Fruit fly (Drosophila melanogaster) whole organism, embryonic: ENCODE measurements around the gene CG5758.

ENCODE experiments used
- Adf1 ChIP-seq: fragments of 200-800 bp; sonication (Bioruptor generic); IDR thresholded peaks from 2 replicates; pipeline ENCODE4 v1.3.6; 2022; ENCODE audit warnings: missing biosample characterization, missing genetic modification characterization
- Aef1 ChIP-seq: fragments of 200-800 bp; sonication (Bioruptor generic); IDR thresholded peaks from 3 replicates; pipeline ENCODE4 v1.3.6; 2022; ENCODE audit warnings: missing biosample characterization, missing genetic modification characterization
- B-H2 ChIP-seq: fragments of 200-800 bp; sonication (Bioruptor generic); optimal IDR thresholded peaks from 2 replicates; lab custom pipeline; 2018; ENCODE audit warnings: missing biosample characterization, mild to moderate bottlenecking, missing genetic modification characterization
- Blimp-1 ChIP-seq: fragments of 200-800 bp; sonication (Bioruptor generic); optimal IDR thresholded peaks from 3 replicates; lab custom pipeline; 2018; ENCODE audit warnings: missing biosample characterization, missing genetic modification characterization, mild to moderate bottlenecking, moderate library complexity, missing genetic modification reagents
- BtbVII ChIP-seq: fragments of 200-800 bp; sonication (Bioruptor generic); optimal IDR thresholded peaks from 3 replicates; lab custom pipeline; 2017; ENCODE audit warnings: missing biosample characterization, mild to moderate bottlenecking, missing genetic modification characterization
- CG10147 ChIP-seq: fragments of 200-800 bp; sonication (Bioruptor generic); optimal IDR thresholded peaks from 2 replicates; lab custom pipeline; 2019; ENCODE audit warnings: missing biosample characterization, mild to moderate bottlenecking, missing genetic modification characterization, moderate library complexity
- CG10959 ChIP-seq: fragments of 200-800 bp; sonication (Bioruptor generic); IDR thresholded peaks from 2 replicates; pipeline ENCODE4 v1.3.6; 2022; ENCODE audit warnings: missing biosample characterization, missing genetic modification characterization
- CG11247 ChIP-seq: fragments of 200-800 bp; sonication (Bioruptor generic); IDR thresholded peaks from 2 replicates; pipeline ENCODE4 v1.3.6; 2022; ENCODE audit warnings: missing biosample characterization, missing genetic modification characterization
- CG11560 ChIP-seq: fragments of 200-800 bp; sonication (Bioruptor generic); IDR thresholded peaks from 3 replicates; pipeline ENCODE4 v1.3.6; 2022; ENCODE audit warnings: missing biosample characterization, missing genetic modification characterization
- CG11696 ChIP-seq: fragments of 200-800 bp; sonication (Bioruptor generic); IDR thresholded peaks from 2 replicates; pipeline ENCODE4 v1.3.6; 2022; ENCODE audit warnings: missing biosample characterization, missing genetic modification characterization
- CG13624 ChIP-seq: fragments of 200-800 bp; sonication (Bioruptor generic); optimal IDR thresholded peaks from 2 replicates; lab custom pipeline; 2016; ENCODE audit warnings: missing biosample characterization, missing genetic modification characterization
- CG15011 ChIP-seq: fragments of 200-800 bp; sonication (Bioruptor generic); optimal IDR thresholded peaks from 3 replicates; lab custom pipeline; 2018; ENCODE audit warnings: missing biosample characterization, mild to moderate bottlenecking, missing genetic modification characterization
- CG15479 ChIP-seq: fragments of 200-800 bp; sonication (Bioruptor generic); optimal IDR thresholded peaks from 3 replicates; lab custom pipeline; 2019; ENCODE audit warnings: missing biosample characterization, mild to moderate bottlenecking, missing genetic modification characterization, moderate library complexity
- CG15514 ChIP-seq: fragments of 200-800 bp; sonication (Bioruptor generic); optimal IDR thresholded peaks from 3 replicates; lab custom pipeline; 2017; ENCODE audit warnings: missing biosample characterization, missing genetic modification characterization, mild to moderate bottlenecking, moderate library complexity, missing genetic modification reagents
- CG17912 ChIP-seq: fragments of 200-800 bp; sonication (Bioruptor generic); optimal IDR thresholded peaks from 2 replicates; lab custom pipeline; 2018; ENCODE audit warnings: missing biosample characterization, mild to moderate bottlenecking, missing genetic modification characterization
- CG1792 ChIP-seq: fragments of 200-800 bp; sonication (Bioruptor generic); optimal IDR thresholded peaks from 2 replicates; lab custom pipeline; 2016; ENCODE audit warnings: missing biosample characterization, missing genetic modification characterization
- CG18764 ChIP-seq: fragments of 200-800 bp; sonication (Bioruptor generic); optimal IDR thresholded peaks from 3 replicates; lab custom pipeline; 2016; ENCODE audit warnings: missing biosample characterization, missing genetic modification characterization
- CG2199 ChIP-seq: fragments of 200-800 bp; sonication (Bioruptor generic); IDR thresholded peaks from 3 replicates; pipeline ENCODE4 v1.3.6; 2022; ENCODE audit warnings: missing biosample characterization, missing genetic modification characterization
- CG31388 ChIP-seq: fragments of 200-800 bp; sonication (Bioruptor generic); optimal IDR thresholded peaks from 2 replicates; lab custom pipeline; 2016; ENCODE audit warnings: missing biosample characterization, missing genetic modification characterization
- CG34376 ChIP-seq: fragments of 200-800 bp; sonication (Bioruptor generic); optimal IDR thresholded peaks from 2 replicates; lab custom pipeline; 2018; ENCODE audit warnings: missing biosample characterization, mild to moderate bottlenecking, missing genetic modification characterization
- CG6765 ChIP-seq: fragments of 200-800 bp; sonication (Bioruptor generic); optimal IDR thresholded peaks from 3 replicates; lab custom pipeline; 2017; ENCODE audit warnings: missing biosample characterization, mild to moderate bottlenecking, missing genetic modification characterization
- CG7786 ChIP-seq: fragments of 200-800 bp; sonication (Bioruptor generic); optimal IDR thresholded peaks from 2 replicates; lab custom pipeline; 2016; ENCODE audit warnings: missing biosample characterization, missing genetic modification characterization
- CG8765 ChIP-seq: fragments of 200-800 bp; sonication (Bioruptor generic); IDR thresholded peaks from 2 replicates; pipeline ENCODE4 v1.3.6; 2022; ENCODE audit warnings: missing biosample characterization, missing genetic modification characterization
- CG9932 ChIP-seq: fragments of 200-800 bp; sonication (Bioruptor generic); IDR thresholded peaks from 2 replicates; pipeline ENCODE4 v1.3.6; 2022; ENCODE audit warnings: missing biosample characterization, missing genetic modification characterization
- CoRest ChIP-seq: fragments of 200-800 bp; sonication (Bioruptor generic); optimal IDR thresholded peaks from 3 replicates; lab custom pipeline; 2018; ENCODE audit warnings: missing biosample characterization, mild to moderate bottlenecking, missing genetic modification characterization, moderate library complexity
- CrebB ChIP-seq: fragments of 200-800 bp; sonication (Bioruptor generic); optimal IDR thresholded peaks from 3 replicates; lab custom pipeline; 2018; ENCODE audit warnings: missing biosample characterization, mild to moderate bottlenecking, missing genetic modification characterization
- Dip3 ChIP-seq: fragments of 200-800 bp; sonication (Bioruptor generic); optimal IDR thresholded peaks from 3 replicates; lab custom pipeline; 2016; ENCODE audit warnings: missing biosample characterization, missing genetic modification characterization
- HLH3B ChIP-seq: fragments of 200-800 bp; sonication (Bioruptor generic); IDR thresholded peaks from 2 replicates; pipeline ENCODE4 v1.3.6; 2022; ENCODE audit warnings: missing biosample characterization, missing genetic modification characterization
- HLH54F ChIP-seq: fragments of 200-800 bp; sonication (Bioruptor generic); optimal IDR thresholded peaks from 3 replicates; lab custom pipeline; 2016; ENCODE audit warnings: missing biosample characterization, missing genetic modification characterization
- Hmr ChIP-seq: fragments of 200-800 bp; sonication (Bioruptor generic); optimal IDR thresholded peaks from 3 replicates; lab custom pipeline; 2017; ENCODE audit warnings: mild to moderate bottlenecking, missing biosample characterization, missing genetic modification reagents, missing genetic modification characterization
- MTF-1 ChIP-seq: fragments of 200-800 bp; sonication (Bioruptor generic); optimal IDR thresholded peaks from 2 replicates; lab custom pipeline; 2018; ENCODE audit warnings: missing biosample characterization, mild to moderate bottlenecking, missing genetic modification characterization, borderline replicate concordance
- Myb ChIP-seq: fragments of 200-800 bp; sonication (Bioruptor generic); optimal IDR thresholded peaks from 2 replicates; lab custom pipeline; 2016; ENCODE audit warnings: missing biosample characterization, missing genetic modification characterization
- Oli ChIP-seq: fragments of 200-800 bp; sonication (Bioruptor generic); optimal IDR thresholded peaks from 2 replicates; lab custom pipeline; 2018; ENCODE audit warnings: missing biosample characterization, mild to moderate bottlenecking, missing genetic modification characterization, moderate library complexity
- PHDP ChIP-seq: fragments of 200-800 bp; sonication (Bioruptor generic); optimal IDR thresholded peaks from 3 replicates; lab custom pipeline; 2018; ENCODE audit warnings: missing biosample characterization, mild to moderate bottlenecking, missing genetic modification characterization, moderate library complexity
- Sin3A ChIP-seq: fragments of >200 bp; optimal IDR thresholded peaks from 2 replicates; lab custom pipeline; 2018
- Sox100B ChIP-seq: fragments of 200-800 bp; sonication (Bioruptor generic); optimal IDR thresholded peaks from 3 replicates; lab custom pipeline; 2018; ENCODE audit warnings: missing biosample characterization, mild to moderate bottlenecking, missing genetic modification characterization
- Tbp ChIP-seq: fragments of >200 bp; optimal IDR thresholded peaks from 2 replicates; lab custom pipeline; 2018; ENCODE audit warnings: missing biosample characterization, missing genetic modification characterization
- Xbp1 ChIP-seq: fragments of 200-800 bp; sonication (Bioruptor generic); optimal IDR thresholded peaks from 3 replicates; lab custom pipeline; 2016; ENCODE audit warnings: missing biosample characterization, mild to moderate bottlenecking, missing genetic modification characterization
- ap ChIP-seq: fragments of 200-800 bp; sonication (Bioruptor generic); IDR thresholded peaks from 2 replicates; pipeline ENCODE4 v1.3.6; 2022; ENCODE audit warnings: missing biosample characterization, missing genetic modification characterization
- az2 ChIP-seq: fragments of 200-800 bp; sonication (Bioruptor generic); optimal IDR thresholded peaks from 3 replicates; lab custom pipeline; 2016; ENCODE audit warnings: missing biosample characterization, missing genetic modification characterization
- chn ChIP-seq: fragments of 200-800 bp; sonication (Bioruptor generic); optimal IDR thresholded peaks from 2 replicates; lab custom pipeline; 2016; ENCODE audit warnings: missing biosample characterization, missing genetic modification characterization
- lilli ChIP-seq: fragments of 200-800 bp; sonication (Bioruptor generic); optimal IDR thresholded peaks from 3 replicates; lab custom pipeline; 2016; ENCODE audit warnings: missing biosample characterization, missing genetic modification characterization
- luna ChIP-seq: fragments of 200-800 bp; sonication (Bioruptor generic); optimal IDR thresholded peaks from 2 replicates; lab custom pipeline; 2016; ENCODE audit warnings: missing biosample characterization, missing genetic modification characterization
- org-1 ChIP-seq: fragments of 200-800 bp; sonication (Bioruptor generic); optimal IDR thresholded peaks from 2 replicates; lab custom pipeline; 2017; ENCODE audit warnings: missing biosample characterization, missing genetic modification characterization
- pho ChIP-seq: fragments of 200-800 bp; sonication (Bioruptor generic); optimal IDR thresholded peaks from 2 replicates; lab custom pipeline; 2016; ENCODE audit warnings: missing biosample characterization, missing genetic modification characterization
- ranshi ChIP-seq: fragments of 200-800 bp; sonication (Bioruptor generic); IDR thresholded peaks from 2 replicates; pipeline ENCODE4 v1.3.6; 2022; ENCODE audit warnings: missing biosample characterization, missing genetic modification characterization
- schlank ChIP-seq: fragments of 200-800 bp; sonication (Bioruptor generic); optimal IDR thresholded peaks from 2 replicates; lab custom pipeline; 2018; ENCODE audit warnings: missing biosample characterization, mild to moderate bottlenecking, missing genetic modification characterization
- shn ChIP-seq: fragments of 200-800 bp; sonication (Bioruptor generic); optimal IDR thresholded peaks from 3 replicates; lab custom pipeline; 2016; ENCODE audit warnings: missing biosample characterization, missing genetic modification characterization
- sob ChIP-seq: fragments of 200-800 bp; sonication (Bioruptor generic); IDR thresholded peaks from 2 replicates; pipeline ENCODE4 v1.3.6; 2022; ENCODE audit warnings: missing biosample characterization, missing genetic modification characterization
- tll ChIP-seq, 2 experiments: fragments of 200-800 bp in 1 of 2; fragments of >200 bp in 1 of 2; sonication (Bioruptor generic) in 1 of 2; optimal IDR thresholded peaks; 2 replicates each; lab custom pipeline; 2017 to 2019; ENCODE audit warnings: missing biosample characterization in 2 of 2, missing genetic modification characterization in 2 of 2, mild to moderate bottlenecking in 1 of 2, moderate library complexity in 1 of 2
- wdn ChIP-seq: fragments of 200-800 bp; sonication (Bioruptor generic); IDR thresholded peaks from 2 replicates; pipeline ENCODE4 v1.3.6; 2022; ENCODE audit warnings: missing biosample characterization, missing genetic modification characterization
- zen ChIP-seq: fragments of 200-800 bp; sonication (Bioruptor generic); optimal IDR thresholded peaks from 3 replicates; lab custom pipeline; 2018; ENCODE audit warnings: missing biosample characterization, mild to moderate bottlenecking, missing genetic modification characterization, moderate library complexity

Gene CG5758

dm6 chr2L:18136427-18136857 is 16.6 kb downstream of the CG5758 start:
- TF ChIP-seq CG1792 (GFP tag; lab: Kevin White, UChicago) (peak; percentile 57), Tbp (no peak), pho (GFP tag; lab: Kevin White, UChicago) (peak; percentile 67), CG6765 (GFP tag; lab: Kevin White, UChicago) (peak; percentile 50), zen (no peak), schlank (peak; percentile 66), lilli (GFP tag; lab: Kevin White, UChicago) (peak; percentile 46), CG15011 (GFP tag; lab: Kevin White, UChicago) (peak; percentile 58), luna (GFP tag; lab: Kevin White, UChicago) (peak; percentile 25), CG34376 (peak; percentile 48), chn (GFP tag; lab: Kevin White, UChicago) (no peak), Aef1 (no peak), B-H2 (GFP tag; lab: Kevin White, UChicago) (peak; percentile 71), CG10147 (GFP tag; lab: Kevin White, UChicago) (peak; percentile 39), Xbp1 (GFP tag; lab: Kevin White, UChicago) (no peak), ap (GFP tag; lab: Robert Waterston, UW) (no peak), Myb (peak; percentile 14), HLH54F (GFP tag; lab: Kevin White, UChicago) (peak; percentile 31), CG13624 (peak; percentile 74), MTF-1 (no peak), tll (GFP tag; optimal IDR thresholded peaks at IDR 0.05; lab: Kevin White, UChicago) (no peak), CG18764 (GFP tag; lab: Kevin White, UChicago) (no peak), CG11247 (GFP tag; lab: Robert Waterston, UW) (peak; percentile 17; the same call in 1 of the 2 replicates), CG8765 (no peak), CG2199 (no peak), sob (GFP tag; lab: Robert Waterston, UW) (peak; percentile 50; the same call in 1 of the 2 replicates), CG7786 (GFP tag; lab: Kevin White, UChicago) (peak; percentile 39), Adf1 (peak; percentile 38; the same call in 1 of the 2 replicates), CrebB (tag; lab: Kevin White, UChicago) (peak; percentile 18), HLH3B (no peak), CG9932 (GFP tag; lab: Robert Waterston, UW) (peak; percentile 44), CG10959 (no peak), org-1 (GFP tag; lab: Kevin White, UChicago) (peak; percentile 14), CG17912 (GFP tag; lab: Kevin White, UChicago) (no peak), CG15479 (GFP tag; lab: Kevin White, UChicago) (no peak), PHDP (peak; percentile 38), wdn (GFP tag; lab: Robert Waterston, UW) (peak; percentile 30; the same call in 1 of the 2 replicates), BtbVII (GFP tag; lab: Kevin White, UChicago) (peak; percentile 67), Dip3 (peak; percentile 38), Blimp-1 (GFP tag; lab: Kevin White, UChicago) (peak; percentile 67), CG11560 (tag; lab: Robert Waterston, UW) (no peak), CoRest (tag; lab: Kevin White, UChicago) (peak; percentile 19), Oli (tag; lab: Kevin White, UChicago) (no peak), shn (GFP tag; lab: Kevin White, UChicago) (peak; percentile 0), CG31388 (GFP tag; lab: Kevin White, UChicago) (no peak), ranshi (GFP tag; lab: Robert Waterston, UW) (peak; percentile 33; the same call in 1 of the 2 replicates), Sin3A (lab: Kevin White, UChicago) (no peak), CG15514 (GFP tag; lab: Kevin White, UChicago) (peak; percentile 58), Sox100B (GFP tag; lab: Kevin White, UChicago) (no peak), Hmr (GFP tag; lab: Kevin White, UChicago) (peak; percentile 83), CG11696 (GFP tag; lab: Robert Waterston, UW) (no peak), az2 (no peak)
